Worm (Caenorhabditis elegans) whole organism, L2 larva: ENCODE data around the gene cest-6.

Source experiments
- R02D3.7 ChIP-seq: fragments of 150-350 bp; optimal IDR thresholded peaks from 2 replicates; lab custom pipeline; 2014; ENCODE audit warnings: missing biosample characterization, missing genetic modification characterization
- fos-1 ChIP-seq: fragments of 150-350 bp; optimal IDR thresholded peaks from 2 replicates; lab custom pipeline; 2014; ENCODE audit warnings: missing biosample characterization, missing genetic modification characterization
- skn-1 ChIP-seq: sonication (generic microtip); optimal IDR thresholded peaks from 2 replicates; lab custom pipeline; 2017; ENCODE audit warnings: missing biosample characterization, missing genetic modification characterization
- ztf-4 ChIP-seq: fragments of 150-350 bp; optimal IDR thresholded peaks from 2 replicates; lab custom pipeline; 2014; ENCODE audit warnings: missing biosample characterization, missing genetic modification characterization

DNA sequence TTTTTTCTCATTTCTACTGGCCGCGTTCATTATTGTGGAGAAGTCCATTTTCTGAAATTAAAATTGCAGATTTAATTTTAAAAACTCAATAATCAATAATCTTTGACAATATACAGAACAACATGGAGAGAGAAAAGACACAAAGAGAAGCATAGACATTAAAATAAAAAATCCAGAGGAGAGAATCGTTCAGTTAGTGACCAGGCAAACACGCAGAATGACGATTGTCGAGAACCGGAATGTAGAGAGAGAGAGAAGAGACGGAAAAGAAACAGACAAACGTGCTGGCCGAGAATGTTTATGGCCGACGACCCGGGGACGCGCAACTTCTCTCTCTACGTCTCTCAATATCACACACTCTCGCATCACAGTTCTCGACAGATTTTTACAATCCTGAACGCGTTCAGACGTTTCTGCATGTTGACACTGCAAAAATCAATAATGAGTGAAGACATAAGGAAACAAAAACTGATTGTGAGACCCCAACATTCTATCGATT lies 40.7 kb downstream of the cest-6 start, which contains the start of the genes T05A12.3 and T05A12.4:
- TF ChIP-seq fos-1 (tag; lab: Kevin White, UChicago) (no peak), ztf-4 (tag; lab: Kevin White, UChicago) (no peak), skn-1 (tag; lab: Kevin White, UChicago) (no peak), R02D3.7 (tag; lab: Kevin White, UChicago) (no peak)
